Fruit fly (Drosophila melanogaster): ENCODE data around the gene twit.

twit gene

DNA sequence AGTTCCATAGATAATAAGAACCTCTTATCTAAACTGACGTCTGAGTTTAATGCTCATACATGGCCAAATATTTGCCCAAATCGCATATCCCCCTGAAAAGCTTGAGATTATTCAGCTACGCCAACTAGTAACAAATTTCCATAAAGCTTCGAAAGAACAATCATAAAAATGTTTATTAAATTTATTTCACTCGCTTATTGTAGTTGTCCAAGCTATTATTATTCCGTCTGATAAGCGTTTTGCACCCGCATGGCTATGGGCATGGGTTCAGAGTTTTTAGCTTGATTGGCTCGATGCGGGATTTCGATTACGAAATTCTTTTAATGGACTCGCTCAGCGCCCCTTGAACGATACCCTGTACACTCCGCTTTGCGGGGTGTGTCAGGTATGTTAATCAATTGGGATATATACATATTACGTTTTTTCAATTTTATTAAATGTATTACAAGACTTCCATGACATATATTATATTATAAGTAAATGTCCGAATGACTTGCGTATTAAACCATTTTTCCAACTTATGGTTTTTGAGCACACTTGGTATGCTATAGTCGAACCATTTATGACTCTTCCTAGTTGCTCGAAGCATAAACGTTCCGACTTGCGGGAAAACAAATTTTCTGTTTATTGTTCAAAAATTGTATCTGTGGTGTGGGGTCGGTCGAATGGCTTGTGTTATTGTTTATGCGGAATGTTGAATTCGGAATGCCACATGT, 46.6 kb upstream of the twit start (continued):
- TF ChIP-seq CG7786 (GFP tag; optimal IDR thresholded peaks at IDR 0.05), result peak; percentile 73
- peak; percentile 96 for TF ChIP-seq CG18262 (tag; optimal IDR thresholded peaks at IDR 0.05)
- peak; percentile 93 for TF ChIP-seq ase (GFP tag; IDR thresholded peaks at IDR 0.05)
- peak; percentile 74 for TF ChIP-seq GATAe (GFP tag; conservative IDR thresholded peaks at IDR 0.05)
- peak; percentile 96 for TF ChIP-seq Ets65A (GFP tag)
- peak; percentile 90 for TF ChIP-seq Bteb2 (GFP tag; optimal IDR thresholded peaks at IDR 0.05)
- TF ChIP-seq Xrp1 (GFP tag; IDR thresholded peaks at IDR 0.05), result peak; percentile 96
- TF ChIP-seq ap (GFP tag; IDR thresholded peaks at IDR 0.05), result peak; percentile 94
- peak; percentile 77 for TF ChIP-seq Bdp1 (GFP tag; optimal IDR thresholded peaks at IDR 0.05)
- TF ChIP-seq dpn (GFP tag; optimal IDR thresholded peaks at IDR 0.05), result peak; percentile 78 to 96
- TF ChIP-seq HmgD (GFP tag; optimal IDR thresholded peaks at IDR 0.05), result peak; percentile 12
- TF ChIP-seq Ptx1 (GFP tag; IDR thresholded peaks at IDR 0.05), result peak; percentile 98
- TF ChIP-seq row (GFP tag; IDR thresholded peaks at IDR 0.05), result peak; percentile 99
- peak; percentile 80 for TF ChIP-seq fu2 (GFP tag; optimal IDR thresholded peaks at IDR 0.05)
- peak; percentile 92 for TF ChIP-seq CG9817 (tag; optimal IDR thresholded peaks at IDR 0.05)
- TF ChIP-seq dan (GFP tag; IDR thresholded peaks at IDR 0.05), result no peak; the same call in 1 of the 2 replicates
- peak; percentile 91 for TF ChIP-seq CG11085 (GFP tag; IDR thresholded peaks at IDR 0.05)
- peak; percentile 94 for TF ChIP-seq stc (GFP tag; IDR thresholded peaks at IDR 0.05)
- TF ChIP-seq Vsx1 (GFP tag; optimal IDR thresholded peaks at IDR 0.05), result peak; percentile 93
- peak; percentile 71 for TF ChIP-seq CHES-1-like (GFP tag; optimal IDR thresholded peaks at IDR 0.05)
- TF ChIP-seq tup (GFP tag; optimal IDR thresholded peaks at IDR 0.05), result peak; percentile 94
- TF ChIP-seq Lpt (GFP tag; optimal IDR thresholded peaks at IDR 0.05), result no peak
- peak; percentile 97 for TF ChIP-seq CG12769 (tag; optimal IDR thresholded peaks at IDR 0.05)
- peak; percentile 94 for TF ChIP-seq CG14050 (GFP tag; IDR thresholded peaks at IDR 0.05)
- TF ChIP-seq HHEX (GFP tag; optimal IDR thresholded peaks at IDR 0.05), result peak; percentile 96
- TF ChIP-seq Taf1 (GFP tag; IDR thresholded peaks at IDR 0.05), result peak; percentile 85
- TF ChIP-seq CG15601 (tag; optimal IDR thresholded peaks at IDR 0.05), result peak; percentile 89
- TF ChIP-seq CG13123 (GFP tag; optimal IDR thresholded peaks at IDR 0.05), result peak; percentile 91
- TF ChIP-seq CG8359 (GFP tag; optimal IDR thresholded peaks at IDR 0.05; ENCODE audit: borderline replicate concordance), result peak; percentile 84
- peak; percentile 98 for TF ChIP-seq CG8924 (tag; optimal IDR thresholded peaks at IDR 0.05)
- peak; percentile 91 for TF ChIP-seq Optix (GFP tag; IDR thresholded peaks at IDR 0.05)
- TF ChIP-seq zfh1 (GFP tag; IDR thresholded peaks at IDR 0.05), result peak; percentile 95
- TF ChIP-seq cato (GFP tag; optimal IDR thresholded peaks at IDR 0.05; ENCODE audit: borderline replicate concordance), result peak; percentile 84
- TF ChIP-seq BtbVII (GFP tag; optimal IDR thresholded peaks at IDR 0.05), result peak; percentile 94
- peak; percentile 91 for TF ChIP-seq CG10959 (GFP tag; IDR thresholded peaks at IDR 0.05)
- peak; percentile 85 for TF ChIP-seq cas (GFP tag; IDR thresholded peaks at IDR 0.05)
- TF ChIP-seq corto (GFP tag; optimal IDR thresholded peaks at IDR 0.05), result peak; percentile 11
- TF ChIP-seq vfl (GFP tag; optimal IDR thresholded peaks at IDR 0.05), result peak; percentile 89
- TF ChIP-seq BEAF-32 (GFP tag; optimal IDR thresholded peaks at IDR 0.05), result peak; percentile 7
- TF ChIP-seq jing (GFP tag; optimal IDR thresholded peaks at IDR 0.05), result peak; percentile 90
- no peak for TF ChIP-seq Sin3A (optimal IDR thresholded peaks at IDR 0.05)
- no peak for TF ChIP-seq CG2129 (GFP tag; IDR thresholded peaks at IDR 0.05; ENCODE audit: partially characterized antibody)
- TF ChIP-seq tap (tag; optimal IDR thresholded peaks at IDR 0.05), result peak; percentile 95
- TF ChIP-seq onecut (GFP tag; IDR thresholded peaks at IDR 0.05), result peak; percentile 82
- peak; percentile 69 for TF ChIP-seq CG8944 (GFP tag; optimal IDR thresholded peaks at IDR 0.05)
- TF ChIP-seq org-1 (GFP tag; optimal IDR thresholded peaks at IDR 0.05), result peak; percentile 96
- peak; percentile 85 for TF ChIP-seq Nf-YB (GFP tag; optimal IDR thresholded peaks at IDR 0.05)
- TF ChIP-seq CG12299 (tag; optimal IDR thresholded peaks at IDR 0.05), result peak; percentile 94
- TF ChIP-seq CG13624 (GFP tag; optimal IDR thresholded peaks at IDR 0.05), result peak; percentile 66
- TF ChIP-seq tio (GFP tag; optimal IDR thresholded peaks at IDR 0.05), result peak; percentile 94
- TF ChIP-seq CG13296 (GFP tag; optimal IDR thresholded peaks at IDR 0.05), result peak; percentile 96

All from whole organism, embryonic.